Worm (Caenorhabditis elegans) whole organism, late embryonic: ENCODE results near the gene H21P03.10.

Experiments
- C38D4.7 ChIP-seq: fragments of 200-800 bp; sonication (Bioruptor generic); optimal IDR thresholded peaks from 2 replicates; lab custom pipeline; 2018; ENCODE audit warnings: mild to moderate bottlenecking, missing genetic modification characterization, moderate library complexity, missing compliant biosample characterization
- F13H6.1 ChIP-seq: sonication (generic microtip); optimal IDR thresholded peaks from 2 replicates; lab custom pipeline; 2016; ENCODE audit warnings: missing genetic modification characterization, missing compliant biosample characterization
- K09A11.1 ChIP-seq: sonication (generic microtip); optimal IDR thresholded peaks from 2 replicates; lab custom pipeline; 2017; ENCODE audit warnings: antibody characterized with exemption, mild to moderate bottlenecking, missing genetic modification characterization, missing compliant biosample characterization; ENCODE audit not compliant: insufficient read depth
- ahr-1 ChIP-seq: sonication (generic microtip); optimal IDR thresholded peaks from 2 replicates; lab custom pipeline; 2016; ENCODE audit warnings: missing genetic modification characterization, missing compliant biosample characterization
- ceh-14 ChIP-seq: sonication (generic microtip); optimal IDR thresholded peaks from 2 replicates; lab custom pipeline; 2016; ENCODE audit warnings: missing genotype, missing genetic modification characterization, missing compliant biosample characterization
- ceh-18 ChIP-seq: sonication (generic microtip); optimal IDR thresholded peaks from 2 replicates; lab custom pipeline; 2016; ENCODE audit warnings: missing genetic modification characterization, missing compliant biosample characterization
- ceh-19 ChIP-seq: fragments of 200-800 bp; sonication (Bioruptor generic); optimal IDR thresholded peaks from 2 replicates; lab custom pipeline; 2018; ENCODE audit warnings: mild to moderate bottlenecking, missing genetic modification characterization, missing compliant biosample characterization
- ceh-2 ChIP-seq: sonication (generic microtip); optimal IDR thresholded peaks from 2 replicates; lab custom pipeline; 2016; ENCODE audit warnings: missing genotype, missing genetic modification characterization, missing compliant biosample characterization
- ceh-24 ChIP-seq: sonication (generic microtip); optimal IDR thresholded peaks from 2 replicates; lab custom pipeline; 2016; ENCODE audit warnings: mild to moderate bottlenecking, missing genetic modification characterization, missing compliant biosample characterization
- ceh-30 ChIP-seq: fragments of 150-350 bp; optimal IDR thresholded peaks from 2 replicates; lab custom pipeline; 2014; ENCODE audit warnings: missing biosample characterization, missing genetic modification characterization
- ceh-6 ChIP-seq: fragments of 200-800 bp; sonication (Bioruptor generic); optimal IDR thresholded peaks from 2 replicates; lab custom pipeline; 2018; ENCODE audit warnings: mild to moderate bottlenecking, missing genetic modification characterization, missing compliant biosample characterization
- che-1 ChIP-seq: sonication (generic microtip); optimal IDR thresholded peaks from 2 replicates; lab custom pipeline; 2016; ENCODE audit warnings: mild to moderate bottlenecking, missing genetic modification characterization, missing compliant biosample characterization
- dmd-4 ChIP-seq: sonication (generic microtip); optimal IDR thresholded peaks from 2 replicates; lab custom pipeline; 2016; ENCODE audit warnings: borderline replicate concordance, missing genetic modification characterization, missing compliant biosample characterization
- elt-4 ChIP-seq: sonication (generic microtip); optimal IDR thresholded peaks from 2 replicates; lab custom pipeline; 2016; ENCODE audit warnings: missing genetic modification characterization, missing compliant biosample characterization
- eyg-1 ChIP-seq: sonication (generic microtip); optimal IDR thresholded peaks from 2 replicates; lab custom pipeline; 2016; ENCODE audit warnings: missing genotype, missing genetic modification characterization, missing compliant biosample characterization
- fax-1 ChIP-seq: sonication (generic microtip); optimal IDR thresholded peaks from 2 replicates; lab custom pipeline; 2016; ENCODE audit warnings: missing genotype, missing genetic modification characterization, missing compliant biosample characterization
- fkh-6 ChIP-seq: sonication (generic microtip); optimal IDR thresholded peaks from 2 replicates; lab custom pipeline; 2016; ENCODE audit warnings: missing genetic modification characterization, missing compliant biosample characterization
- gmeb-2 ChIP-seq: sonication (generic microtip); optimal IDR thresholded peaks from 2 replicates; lab custom pipeline; 2016; ENCODE audit warnings: missing genetic modification characterization, inconsistent platforms, missing compliant biosample characterization
- hlh-30 ChIP-seq: sonication (generic microtip); optimal IDR thresholded peaks from 2 replicates; lab custom pipeline; 2017; ENCODE audit warnings: antibody characterized with exemption, missing genetic modification characterization, missing compliant biosample characterization; ENCODE audit not compliant: insufficient read depth
- lim-6 ChIP-seq: sonication (generic microtip); optimal IDR thresholded peaks from 2 replicates; lab custom pipeline; 2016; ENCODE audit warnings: missing genetic modification characterization, missing compliant biosample characterization
- lin-11 ChIP-seq: fragments of 200-800 bp; sonication (Bioruptor generic); optimal IDR thresholded peaks from 2 replicates; lab custom pipeline; 2018; ENCODE audit warnings: mild to moderate bottlenecking, missing genetic modification characterization, missing compliant biosample characterization
- mec-3 ChIP-seq: sonication (generic microtip); optimal IDR thresholded peaks from 2 replicates; lab custom pipeline; 2016; ENCODE audit warnings: borderline replicate concordance, missing genetic modification characterization, missing compliant biosample characterization
- nhr-232 ChIP-seq: sonication (generic microtip); optimal IDR thresholded peaks from 2 replicates; lab custom pipeline; 2016; ENCODE audit warnings: missing genetic modification characterization, missing compliant biosample characterization
- pag-3 ChIP-seq: sonication (generic microtip); optimal IDR thresholded peaks from 2 replicates; lab custom pipeline; 2016; ENCODE audit warnings: missing compliant biosample characterization, missing genetic modification characterization, borderline replicate concordance
- pax-1 ChIP-seq: fragments of 150-350 bp; optimal IDR thresholded peaks from 2 replicates; lab custom pipeline; 2014; ENCODE audit warnings: missing biosample characterization, missing genetic modification characterization
- pros-1 ChIP-seq: fragments of 150-350 bp; optimal IDR thresholded peaks from 2 replicates; lab custom pipeline; 2014; ENCODE audit warnings: missing biosample characterization, missing genetic modification reagents, missing genetic modification characterization
- sox-2 ChIP-seq: fragments of 200-800 bp; sonication (Bioruptor generic); IDR thresholded peaks from 2 replicates; pipeline ENCODE4 v1.3.6; 2022; ENCODE audit warnings: missing genetic modification reagents, missing genetic modification characterization, missing compliant biosample characterization
- syd-9 ChIP-seq: sonication (generic microtip); optimal IDR thresholded peaks from 2 replicates; lab custom pipeline; 2016; ENCODE audit warnings: mild to moderate bottlenecking, missing genetic modification characterization, moderate library complexity, missing compliant biosample characterization
- tbx-2 ChIP-seq: sonication (generic microtip); optimal IDR thresholded peaks from 2 replicates; lab custom pipeline; 2016; ENCODE audit warnings: missing genetic modification characterization, missing compliant biosample characterization
- tbx-7 ChIP-seq: sonication (generic microtip); optimal IDR thresholded peaks from 2 replicates; lab custom pipeline; 2016; ENCODE audit warnings: missing genotype, missing genetic modification characterization, missing compliant biosample characterization
- unc-3 ChIP-seq, 2 experiments: fragments of 200-800 bp in 1 of 2; sonication (Bioruptor generic) in 1 of 2; sonication (generic microtip) in 1 of 2; conservative IDR thresholded peaks in 1 of 2; optimal IDR thresholded peaks in 1 of 2; 2 replicates each; pipeline versions ENCODE4 v1.3.6 to Lab custom; 2016 to 2022; ENCODE audit warnings: missing compliant biosample characterization in 2 of 2, missing genetic modification characterization in 2 of 2, missing genetic modification reagents in 1 of 2
- unc-55 ChIP-seq: sonication (generic microtip); optimal IDR thresholded peaks from 2 replicates; lab custom pipeline; 2017; ENCODE audit warnings: missing biosample characterization, missing genetic modification reagents, missing genetic modification characterization

H21P03.10 gene

ce11 chrIV:11500421-11500820 is at the start of gene H21P03.10:
H21P03.10 (plus strand) TSS chrIV:11500721.
- no peak for TF ChIP-seq pros-1 (tag; lab: Kevin White, UChicago)

ce11 chrIV:11452928-11453327 is 47.6 kb upstream of the H21P03.10 start:
- TF ChIP-seq ahr-1, result no peak
- no peak for TF ChIP-seq ceh-14
- TF ChIP-seq unc-3 (GFP tag; conservative IDR thresholded peaks at IDR 0.05; lab: Robert Waterston, UW), result no peak
- no peak for TF ChIP-seq unc-3 (tag; optimal IDR thresholded peaks at IDR 0.05; lab: Kevin White, UChicago)
- no peak for TF ChIP-seq ceh-6 (GFP tag; lab: Kevin White, UChicago)
- TF ChIP-seq hlh-30 (tag; lab: Kevin White, UChicago), result no peak
- TF ChIP-seq fax-1 (tag; lab: Kevin White, UChicago), result no peak
- no peak for TF ChIP-seq unc-55 (GFP tag; lab: Kevin White, UChicago)

- TF ChIP-seq C38D4.7 (GFP tag; lab: Kevin White, UChicago) (no peak), syd-9 (tag; lab: Kevin White, UChicago) (no peak)
Observed at ce11 chrIV:11455824-11456223, 44.7 kb upstream of the H21P03.10 start.

DNA sequence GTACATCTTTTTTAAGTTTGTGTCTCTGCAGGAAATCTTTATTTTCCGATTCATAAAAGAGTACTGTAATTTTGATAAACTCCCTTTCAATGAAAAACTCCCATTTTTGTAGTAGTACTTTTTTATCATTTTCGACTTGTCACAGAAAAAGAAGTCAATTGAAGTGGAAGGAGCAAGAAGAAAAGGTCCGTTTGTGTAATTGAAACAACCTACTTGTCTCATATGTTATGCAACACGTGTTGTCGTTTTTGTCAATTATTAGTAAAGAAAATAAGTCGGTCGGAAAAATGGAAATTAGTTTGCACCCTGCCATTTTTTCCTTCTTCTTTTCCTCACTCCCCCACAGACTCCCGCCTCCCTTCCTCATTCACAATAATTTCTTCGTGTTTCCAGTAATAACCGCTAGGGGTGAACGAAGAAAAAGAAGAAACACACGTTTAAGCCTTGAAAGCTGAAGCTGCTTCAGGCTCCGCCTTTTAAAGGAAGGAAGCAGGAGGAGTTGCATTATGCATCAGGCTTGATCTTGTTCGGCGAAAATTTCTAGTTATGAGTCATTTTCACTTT is 41.7 kb upstream of the H21P03.10 start:
- TF ChIP-seq tbx-7 (tag; lab: Kevin White, UChicago) (no peak), pag-3 (tag; lab: Kevin White, UChicago) (no peak), ceh-24 (no peak), lin-11 (tag; lab: Kevin White, UChicago) (no peak), gmeb-2 (tag; lab: Kevin White, UChicago) (no peak), eyg-1 (no peak), dmd-4 (tag; lab: Kevin White, UChicago) (no peak), tbx-2 (tag; lab: Kevin White, UChicago) (no peak)

DNA sequence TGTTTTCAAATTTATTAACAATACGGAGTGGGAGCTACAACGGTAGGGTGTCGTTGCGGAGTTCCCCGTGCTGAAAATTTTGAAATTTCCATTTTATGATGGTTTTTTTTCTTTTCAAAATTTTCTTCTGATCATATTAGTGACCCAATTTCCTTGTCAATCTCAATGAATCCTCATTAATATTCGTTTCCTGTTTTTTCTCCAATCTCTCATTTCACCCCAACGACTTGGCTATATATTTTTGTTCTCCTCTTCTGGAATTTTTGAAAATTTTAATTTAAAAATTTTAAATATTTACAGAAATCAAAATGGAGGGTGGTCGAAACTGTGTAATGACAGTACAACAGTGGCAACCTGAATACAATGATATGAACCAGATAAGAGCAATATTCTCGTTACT is 40.8 kb upstream of the H21P03.10 start, which contains the start of gene npr-3:
Gene npr-3, plus strand, starts transcription at position 301 of the 400 bp plus-strand sequence.
- TF ChIP-seq pax-1 (tag; lab: Kevin White, UChicago) (no peak), ceh-24 (no peak), eyg-1 (no peak), ceh-2 (no peak), F13H6.1 (tag; lab: Kevin White, UChicago) (no peak), mec-3 (tag; lab: Kevin White, UChicago) (no peak), ceh-19 (GFP tag; lab: Kevin White, UChicago) (no peak), ahr-1 (no peak), lim-6 (tag; lab: Kevin White, UChicago) (no peak), ceh-6 (GFP tag; lab: Kevin White, UChicago) (no peak), nhr-232 (tag; lab: Kevin White, UChicago) (no peak)

- no peak for TF ChIP-seq eyg-1
- TF ChIP-seq gmeb-2 (tag; lab: Kevin White, UChicago), result no peak
- TF ChIP-seq K09A11.1 (tag; lab: Kevin White, UChicago), result no peak
- TF ChIP-seq che-1 (tag; lab: Kevin White, UChicago), result no peak
- TF ChIP-seq pag-3 (tag; lab: Kevin White, UChicago), result no peak
- no peak for TF ChIP-seq fkh-6 (tag; lab: Kevin White, UChicago)
- no peak for TF ChIP-seq ahr-1
- TF ChIP-seq elt-4 (tag; lab: Kevin White, UChicago), result no peak
- no peak for TF ChIP-seq ceh-18 (tag; lab: Kevin White, UChicago)
- no peak for TF ChIP-seq sox-2 (GFP tag; lab: Robert Waterston, UW)
- no peak for TF ChIP-seq ceh-30 (tag; lab: Kevin White, UChicago)
- TF ChIP-seq F13H6.1 (tag; lab: Kevin White, UChicago), result no peak
Observed at ce11 chrIV:11461335-11461734, 39.2 kb upstream of the H21P03.10 start.
